Fruit fly (Drosophila melanogaster) whole organism, adult: ENCODE measurements around the gene CG14110.

ENCODE experiments used
- CG11617 ChIP-seq: fragments of 200-800 bp; sonication (Bioruptor generic); optimal IDR thresholded peaks from 2 replicates; lab custom pipeline; 2017; ENCODE audit warnings: mild to moderate bottlenecking, missing biosample characterization, missing genetic modification reagents, missing genetic modification characterization
- CG5204 ChIP-seq: fragments of 200-800 bp; sonication (Bioruptor generic); optimal IDR thresholded peaks from 2 replicates; lab custom pipeline; 2016; ENCODE audit warnings: missing biosample characterization, missing genetic modification characterization
- CG7045 ChIP-seq: fragments of 200-800 bp; sonication (Bioruptor generic); optimal IDR thresholded peaks from 2 replicates; lab custom pipeline; 2017; ENCODE audit warnings: missing biosample characterization, mild to moderate bottlenecking, missing genetic modification characterization
- CG7101 ChIP-seq: fragments of 200-800 bp; sonication (Bioruptor generic); optimal IDR thresholded peaks from 2 replicates; lab custom pipeline; 2018; ENCODE audit warnings: missing biosample characterization, mild to moderate bottlenecking, missing genetic modification characterization, moderate library complexity
- Crg-1 ChIP-seq: fragments of 200-800 bp; sonication (Bioruptor generic); optimal IDR thresholded peaks from 2 replicates; lab custom pipeline; 2016; ENCODE audit warnings: missing biosample characterization, missing genetic modification characterization
- Hr96 ChIP-seq: fragments of 200-800 bp; sonication (Bioruptor generic); optimal IDR thresholded peaks from 2 replicates; lab custom pipeline; 2016; ENCODE audit warnings: missing biosample characterization, missing genetic modification characterization
- Mnt ChIP-seq: fragments of 200-800 bp; sonication (Bioruptor generic); optimal IDR thresholded peaks from 2 replicates; lab custom pipeline; 2016; ENCODE audit warnings: missing biosample characterization, mild to moderate bottlenecking, missing genetic modification characterization
- cic ChIP-seq: fragments of 200-800 bp; sonication (Bioruptor generic); optimal IDR thresholded peaks from 2 replicates; lab custom pipeline; 2017; ENCODE audit warnings: missing biosample characterization, mild to moderate bottlenecking, missing genetic modification characterization, moderate library complexity
- cnc ChIP-seq, 2 experiments: fragments of >200 bp; optimal IDR thresholded peaks; 2 replicates each; lab custom pipeline; 2017
- kay ChIP-seq: fragments of 200-800 bp; sonication (Bioruptor generic); peaks from one replicate; lab custom pipeline; 2016; ENCODE audit warnings: missing biosample characterization, missing genetic modification characterization, borderline replicate concordance
- ovo ChIP-seq: fragments of 200-800 bp; sonication (Bioruptor generic); optimal IDR thresholded peaks from 2 replicates; lab custom pipeline; 2016; ENCODE audit warnings: missing biosample characterization, missing genetic modification characterization
- pad ChIP-seq: fragments of 200-800 bp; sonication (Bioruptor generic); optimal IDR thresholded peaks from 3 replicates; lab custom pipeline; 2017; ENCODE audit warnings: missing biosample characterization, missing genetic modification characterization, mild to moderate bottlenecking, moderate library complexity, missing genetic modification reagents
- tj ChIP-seq: fragments of 200-800 bp; sonication (Bioruptor generic); optimal IDR thresholded peaks from 3 replicates; lab custom pipeline; 2017; ENCODE audit warnings: missing biosample characterization, mild to moderate bottlenecking, missing genetic modification characterization, moderate library complexity
- toe ChIP-seq: fragments of 200-800 bp; sonication (Bioruptor generic); optimal IDR thresholded peaks from 2 replicates; lab custom pipeline; 2016; ENCODE audit warnings: missing biosample characterization, missing genetic modification characterization

dm6 chr3L:13356084-13356693 lies 28.4 kb upstream of the CG14110 start, which contains the start of gene Nplp2:
- TF ChIP-seq tj (GFP tag; lab: Kevin White, UChicago) (no peak), CG7101 (tag; lab: Kevin White, UChicago) (peak; percentile 79), Mnt (no peak), kay (GFP tag; lab: Kevin White, UChicago) (peak; percentile 9), CG11617 (GFP tag; lab: Kevin White, UChicago) (no peak), CG7045 (GFP tag; lab: Kevin White, UChicago) (no peak), cic (GFP tag; lab: Kevin White, UChicago) (no peak), ovo (GFP tag; lab: Kevin White, UChicago) (no peak), Crg-1 (GFP tag; lab: Kevin White, UChicago) (no peak), toe (GFP tag; lab: Kevin White, UChicago) (peak; percentile 13), cnc (optimal IDR thresholded peaks at IDR 0.05; lab: Kevin White, UChicago) (no peak), pad (no peak), Hr96 (GFP tag; lab: Kevin White, UChicago) (no peak), CG5204 (no peak)
